Worm (Caenorhabditis elegans): ENCODE results near the gene srlf-19.
A peak's percentile ranks its signal among the peaks of the same experiment; 100 is the strongest.

Gene srlf-19

DNA sequence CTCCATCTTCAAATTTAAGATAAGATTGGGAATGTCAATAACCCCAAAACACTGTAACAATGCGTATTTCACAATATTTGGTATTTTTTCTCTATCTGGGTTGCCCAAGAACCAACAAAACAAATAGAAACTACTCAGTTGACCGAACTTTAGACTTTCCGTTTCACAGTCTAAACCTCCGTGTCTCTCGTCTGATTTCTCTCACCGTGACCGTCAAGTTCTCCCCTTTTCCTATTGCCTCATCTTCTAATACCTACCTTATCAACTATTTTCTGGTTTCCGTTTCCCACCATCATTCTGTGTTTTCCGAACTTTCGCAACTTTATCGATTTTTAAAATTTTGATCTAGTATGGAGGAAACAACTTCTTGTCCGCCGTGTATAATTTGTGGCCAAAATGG, 11.0 kb upstream of the srlf-19 start, which contains the start of gene nhr-131:
Gene nhr-131 (plus strand): TSS at position 87 of the 400 bp plus-strand sequence.
- TF ChIP-seq dve-1 (tag; optimal IDR thresholded peaks at IDR 0.05; ENCODE audit: insufficient read depth) = peak; percentile 71
- peak; percentile 87 for TF ChIP-seq nhr-28 (tag; optimal IDR thresholded peaks at IDR 0.05)
- TF ChIP-seq aly-2 (tag; optimal IDR thresholded peaks at IDR 0.05) = no peak
- TF ChIP-seq lin-1 (GFP tag; IDR thresholded peaks at IDR 0.05) = peak; percentile 58; the same call in 1 of the 2 replicates
- TF ChIP-seq hlh-11 (tag; optimal IDR thresholded peaks at IDR 0.05) = peak; percentile 51
- TF ChIP-seq dmd-8 (GFP tag; IDR thresholded peaks at IDR 0.05) = no peak
- peak; percentile 38 for TF ChIP-seq nhr-77 (tag; optimal IDR thresholded peaks at IDR 0.05)
- peak; percentile 77 for TF ChIP-seq dmd-6 (GFP tag; IDR thresholded peaks at IDR 0.05)
- peak; percentile 36 for TF ChIP-seq nhr-102 (tag; optimal IDR thresholded peaks at IDR 0.05)
- TF ChIP-seq daf-16 (GFP tag; optimal IDR thresholded peaks at IDR 0.05) = no peak
- TF ChIP-seq daf-16 (tag; optimal IDR thresholded peaks at IDR 0.05) = peak; percentile 82
- TF ChIP-seq spr-3 (GFP tag; optimal IDR thresholded peaks at IDR 0.05) = no peak
- peak; percentile 38 for TF ChIP-seq aha-1 (tag)
- TF ChIP-seq ZK546.5 (tag; optimal IDR thresholded peaks at IDR 0.05) = no peak
- TF ChIP-seq pqm-1 (tag; optimal IDR thresholded peaks at IDR 0.05) = peak; percentile 62
- TF ChIP-seq mes-2 (tag; optimal IDR thresholded peaks at IDR 0.05; ENCODE audit: poor library complexity, severe bottlenecking) = peak; percentile 36
- TF ChIP-seq ceh-28 (tag; optimal IDR thresholded peaks at IDR 0.05) = peak; percentile 48
- TF ChIP-seq mdl-1 (tag; optimal IDR thresholded peaks at IDR 0.05) = peak in 1 of 2 experiments; percentile 10

ce11 chrV:497399-497798, 7.9 kb upstream of the srlf-19 start, which contains the start of gene T01G6.1:
Gene T01G6.1, plus strand, starts transcription at chrV:497699.
- TF ChIP-seq aha-1 (tag) (peak; percentile 22), nhr-76 (tag; optimal IDR thresholded peaks at IDR 0.05) (no peak)

DNA sequence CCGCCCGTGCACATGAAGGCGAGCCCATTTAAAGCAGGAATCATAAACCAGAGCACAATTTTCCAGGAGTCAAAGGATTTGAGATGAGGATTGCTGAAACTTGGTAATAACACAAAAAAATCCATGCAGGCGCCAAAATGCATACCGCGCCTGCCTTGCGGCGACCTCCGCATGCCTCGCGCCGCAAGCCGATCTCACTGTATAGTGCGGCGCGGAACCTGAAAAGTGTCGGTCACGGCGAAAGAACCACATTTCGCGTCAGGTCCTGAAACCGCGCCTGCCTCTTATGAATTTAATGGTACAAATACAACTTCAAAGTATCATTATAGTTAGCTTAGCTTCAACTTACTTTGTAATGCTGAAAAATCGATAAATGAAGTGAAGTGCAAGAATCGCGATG, 4.8 kb upstream of the srlf-19 start:
- TF ChIP-seq lim-7 (GFP tag; IDR thresholded peaks at IDR 0.05) (no peak), pqm-1 (tag; optimal IDR thresholded peaks at IDR 0.05) (no peak), set-16 (GFP tag; IDR thresholded peaks at IDR 0.05) (peak; percentile 54; the same call in 1 of the 2 replicates), Y105C5A.15 (GFP tag; IDR thresholded peaks at IDR 0.05) (no peak), F49E8.2 (tag; optimal IDR thresholded peaks at IDR 0.05; ENCODE audit: borderline replicate concordance) (no peak), nhr-11 (tag; optimal IDR thresholded peaks at IDR 0.05) (no peak), attf-4 (tag; optimal IDR thresholded peaks at IDR 0.05) (no peak), hif-1 (tag; optimal IDR thresholded peaks at IDR 0.05) (no peak)

DNA sequence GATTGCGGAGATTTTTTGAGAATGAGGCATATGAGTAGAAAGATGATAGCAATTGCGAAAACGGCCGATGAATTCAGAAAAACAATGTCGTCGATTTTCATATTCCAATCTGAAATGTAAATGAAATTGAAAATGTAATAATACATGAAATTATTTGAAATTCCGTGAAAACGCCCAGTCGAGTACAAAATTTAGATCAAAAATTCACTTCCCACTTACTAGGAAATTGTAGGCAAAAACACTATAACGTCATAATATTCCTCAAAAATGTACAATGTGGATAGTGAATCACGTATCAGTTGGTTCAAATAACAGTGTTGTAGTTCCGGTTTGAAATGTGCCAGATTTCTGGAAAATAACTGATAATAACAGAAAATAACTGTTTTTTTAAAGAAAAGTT, 4.1 kb upstream of the srlf-19 start, which contains the start of gene str-256:
Gene str-256 (minus strand): TSS at position 101 of the 400 bp plus-strand sequence.
- TF ChIP-seq tra-1 (GFP tag; IDR thresholded peaks at IDR 0.05) = no peak
- no peak for TF ChIP-seq lsy-2 (tag; optimal IDR thresholded peaks at IDR 0.05)
- TF ChIP-seq pqm-1 (tag; optimal IDR thresholded peaks at IDR 0.05) = no peak
- no peak for TF ChIP-seq ctbp-1 (GFP tag; IDR thresholded peaks at IDR 0.05)
- TF ChIP-seq nhr-102 (tag; optimal IDR thresholded peaks at IDR 0.05) = no peak
- TF ChIP-seq skn-1 (tag; optimal IDR thresholded peaks at IDR 0.05) = no peak
- TF ChIP-seq ceh-28 (tag; optimal IDR thresholded peaks at IDR 0.05) = no peak
- TF ChIP-seq zag-1 (tag; optimal IDR thresholded peaks at IDR 0.05) = no peak
- TF ChIP-seq ceh-44 (GFP tag; IDR thresholded peaks at IDR 0.05) = no peak

DNA sequence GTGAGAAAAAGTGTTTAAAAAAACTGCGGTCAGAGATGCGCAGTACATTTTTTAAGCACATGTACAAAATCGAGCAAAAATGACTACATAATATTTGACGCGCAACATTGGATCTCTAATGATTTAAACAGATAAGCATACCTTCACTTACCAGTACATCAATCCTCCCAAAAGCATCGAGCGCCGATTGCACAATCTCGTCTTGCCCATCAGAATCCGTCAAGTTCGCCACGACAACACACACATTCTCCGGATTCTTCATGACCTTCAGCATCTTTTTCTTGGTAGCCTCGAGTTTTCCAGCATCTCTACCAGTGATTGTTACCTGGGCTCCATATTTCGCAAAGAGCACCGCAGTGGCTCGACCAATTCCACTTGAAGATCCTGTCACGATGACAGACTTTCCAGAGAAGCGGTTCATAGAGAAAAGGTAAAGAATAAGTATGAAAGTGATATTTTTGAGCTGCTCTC, 2.5 kb upstream of the srlf-19 start, which contains the start of gene T01G6.10:
Gene T01G6.10 (minus strand): TSS at position 421 of the 471 bp plus-strand sequence.
- TF ChIP-seq aha-1 (tag) = peak; percentile 96
- TF ChIP-seq fos-1 (tag; optimal IDR thresholded peaks at IDR 0.05) = no peak

Measured in whole organism, L4 larva.